Fruit fly (Drosophila melanogaster) Kc167 (cell line): ENCODE data around the gene Obp69a.

Source experiments
- Myc ChIP-seq: fragments of >200 bp; optimal IDR thresholded peaks from 2 replicates; lab custom pipeline; 2017; ENCODE audit warnings: missing external identifiers
- Sin3A ChIP-seq: fragments of >200 bp; optimal IDR thresholded peaks from 2 replicates; lab custom pipeline; 2018; ENCODE audit warnings: missing external identifiers
- h ChIP-seq: fragments of >200 bp; optimal IDR thresholded peaks from 3 replicates; lab custom pipeline; 2018; ENCODE audit warnings: missing external identifiers
- insv ChIP-seq: fragments of >200 bp; optimal IDR thresholded peaks from 3 replicates; lab custom pipeline; 2018; ENCODE audit warnings: missing external identifiers
- psq ChIP-seq: fragments of >200 bp; optimal IDR thresholded peaks from 2 replicates; lab custom pipeline; 2017; ENCODE audit warnings: missing external identifiers
- ttk ChIP-seq: sonication (Bioruptor generic); optimal IDR thresholded peaks from 2 replicates; lab custom pipeline; 2017; ENCODE audit warnings: missing external identifiers

The Obp69a gene

dm6 chr3L:12420437-12420836, 24.5 kb downstream of the Obp69a start:
- TF ChIP-seq h (lab: Kevin White, UChicago), result no peak

- no peak for TF ChIP-seq psq (lab: Kevin White, UChicago)
- no peak for TF ChIP-seq insv (lab: Kevin White, UChicago)
- TF ChIP-seq Sin3A (lab: Kevin White, UChicago), result no peak
- no peak for TF ChIP-seq ttk (lab: Kevin White, UChicago)
- TF ChIP-seq h (lab: Kevin White, UChicago), result no peak
- TF ChIP-seq Myc (lab: Kevin White, UChicago), result no peak
These were observed 36.5 kb downstream of the Obp69a start, which contains the start of gene toe for dm6 chr3L:12432392-12433012. Gene toe, minus strand, starts transcription at chr3L:12432668.

- TF ChIP-seq insv (lab: Kevin White, UChicago) (no peak), ttk (lab: Kevin White, UChicago) (no peak), Sin3A (lab: Kevin White, UChicago) (no peak)
These were observed 37.7 kb downstream of the Obp69a start for dm6 chr3L:12433710-12434109.

dm6 chr3L:12434432-12434831, 38.5 kb downstream of the Obp69a start:
- TF ChIP-seq Myc (lab: Kevin White, UChicago) (no peak), Sin3A (lab: Kevin White, UChicago) (no peak), psq (lab: Kevin White, UChicago) (no peak), insv (lab: Kevin White, UChicago) (no peak)

- TF ChIP-seq ttk (lab: Kevin White, UChicago), result no peak
- no peak for TF ChIP-seq insv (lab: Kevin White, UChicago)
- TF ChIP-seq Sin3A (lab: Kevin White, UChicago), result no peak
- no peak for TF ChIP-seq Myc (lab: Kevin White, UChicago)
- no peak for TF ChIP-seq h (lab: Kevin White, UChicago)
- no peak for TF ChIP-seq psq (lab: Kevin White, UChicago)
These were observed 46.6 kb downstream of the Obp69a start for dm6 chr3L:12442593-12442992.

- no peak for TF ChIP-seq ttk (lab: Kevin White, UChicago)
- TF ChIP-seq insv (lab: Kevin White, UChicago), result no peak
- no peak for TF ChIP-seq Myc (lab: Kevin White, UChicago)
- TF ChIP-seq psq (lab: Kevin White, UChicago), result no peak
These were observed 48.1 kb downstream of the Obp69a start for dm6 chr3L:12444040-12444439.
